Worm (Caenorhabditis elegans) whole organism, L1 larva: ENCODE data around the gene idpc-2.

Experiments
- lin-13 ChIP-seq: fragments of 150-350 bp; optimal IDR thresholded peaks from 2 replicates; lab custom pipeline; 2014; ENCODE audit warnings: missing biosample characterization, missing genetic modification reagents, missing genetic modification characterization
- skn-1 ChIP-seq: fragments of 150-350 bp; optimal IDR thresholded peaks from 2 replicates; lab custom pipeline; 2014; ENCODE audit warnings: missing biosample characterization, missing genetic modification characterization
- snpc-4 ChIP-seq: fragments of 150-350 bp; optimal IDR thresholded peaks from 2 replicates; lab custom pipeline; 2014; ENCODE audit warnings: missing biosample characterization, missing genetic modification characterization
- tlp-1 ChIP-seq: fragments of 150-350 bp; optimal IDR thresholded peaks from 2 replicates; lab custom pipeline; 2014; ENCODE audit warnings: missing biosample characterization, missing genetic modification characterization
- unc-62 ChIP-seq: fragments of 150-350 bp; optimal IDR thresholded peaks from 2 replicates; lab custom pipeline; 2014; ENCODE audit warnings: missing biosample characterization, missing genetic modification reagents, missing genetic modification characterization

DNA sequence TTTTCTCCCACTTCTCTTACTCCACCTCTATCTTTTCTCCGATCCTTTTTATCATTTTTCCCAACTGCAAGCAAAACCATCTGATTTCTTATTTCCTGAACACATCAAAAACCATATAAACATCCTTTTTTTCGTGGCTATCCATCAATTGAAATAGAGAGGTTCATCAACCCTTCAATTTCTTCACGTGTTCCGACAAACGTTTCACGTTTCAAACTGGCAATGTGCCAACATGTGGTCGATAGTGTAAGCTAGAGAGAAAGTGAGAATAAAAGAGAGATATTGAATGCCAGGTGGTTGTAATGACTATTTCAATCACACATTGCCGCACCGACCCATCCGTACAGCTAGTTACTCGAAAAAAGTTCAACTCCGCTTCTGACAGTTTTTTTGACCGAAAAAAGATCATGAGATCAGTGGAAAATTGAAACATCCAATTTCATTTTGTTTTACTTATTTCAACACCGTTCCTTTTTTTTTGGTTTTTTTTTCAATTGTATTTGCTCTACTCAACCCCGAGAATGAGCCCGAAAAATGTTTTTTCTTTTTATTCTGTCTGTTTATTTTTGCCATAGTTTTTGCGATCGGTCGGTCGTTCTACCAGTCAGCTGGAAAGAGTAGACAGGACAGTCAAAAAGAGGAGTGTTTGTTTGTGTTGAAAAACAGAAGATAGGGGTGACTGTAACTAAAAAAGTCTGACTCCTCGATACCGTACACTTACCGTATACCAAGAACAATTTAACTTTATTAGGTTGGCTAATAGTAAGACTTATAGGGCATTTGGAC, 37.7 kb upstream of the idpc-2 start:
- TF ChIP-seq snpc-4 (tag; lab: Kevin White, UChicago): no peak
- TF ChIP-seq tlp-1 (tag; lab: Kevin White, UChicago): no peak
- no peak for TF ChIP-seq unc-62 (GFP tag; lab: Kevin White, UChicago)
- no peak for TF ChIP-seq skn-1 (tag; lab: Kevin White, UChicago)
- TF ChIP-seq lin-13: no peak
